Fruit fly (Drosophila melanogaster) whole organism, embryonic: ENCODE data around the gene Tep1.

Source experiments
- BEAF-32 ChIP-seq: fragments of 200-800 bp; sonication (Bioruptor generic); optimal IDR thresholded peaks from 3 replicates; lab custom pipeline; 2017; ENCODE audit warnings: missing biosample characterization, missing genetic modification characterization, mild to moderate bottlenecking, moderate library complexity, missing genetic modification reagents
- CG10274 ChIP-seq: fragments of 200-800 bp; sonication (Bioruptor generic); optimal IDR thresholded peaks from 3 replicates; lab custom pipeline; 2017; ENCODE audit warnings: missing biosample characterization, mild to moderate bottlenecking, missing genetic modification characterization
- CG10366 ChIP-seq: fragments of 200-800 bp; sonication (Bioruptor generic); IDR thresholded peaks from 2 replicates; pipeline ENCODE4 v1.3.6; 2022; ENCODE audit warnings: missing biosample characterization, missing genetic modification characterization
- CG10543 ChIP-seq: fragments of 200-800 bp; sonication (Bioruptor generic); optimal IDR thresholded peaks from 3 replicates; lab custom pipeline; 2017; ENCODE audit warnings: missing biosample characterization, mild to moderate bottlenecking, missing genetic modification characterization, moderate library complexity
- CG10565 ChIP-seq: fragments of 200-800 bp; sonication (Bioruptor generic); optimal IDR thresholded peaks from 3 replicates; lab custom pipeline; 2016; ENCODE audit warnings: missing biosample characterization, mild to moderate bottlenecking, missing genetic modification characterization
- CG12104 ChIP-seq: fragments of 200-800 bp; sonication (Bioruptor generic); optimal IDR thresholded peaks from 3 replicates; lab custom pipeline; 2016; ENCODE audit warnings: missing biosample characterization, missing genetic modification characterization
- CG12299 ChIP-seq: fragments of 200-800 bp; sonication (Bioruptor generic); optimal IDR thresholded peaks from 2 replicates; lab custom pipeline; 2018; ENCODE audit warnings: missing biosample characterization, mild to moderate bottlenecking, missing genetic modification characterization
- CG13894 ChIP-seq: fragments of 200-800 bp; sonication (Bioruptor generic); optimal IDR thresholded peaks from 3 replicates; lab custom pipeline; 2018; ENCODE audit warnings: missing biosample characterization, mild to moderate bottlenecking, missing genetic modification characterization, moderate library complexity
- CG14860 ChIP-seq: fragments of 200-800 bp; sonication (Bioruptor generic); IDR thresholded peaks from 3 replicates; pipeline ENCODE4 v1.3.6; 2022; ENCODE audit warnings: missing biosample characterization, missing genetic modification characterization; ENCODE audit not compliant: partially characterized antibody
- CG17186 ChIP-seq: fragments of 200-800 bp; sonication (Bioruptor generic); optimal IDR thresholded peaks from 3 replicates; lab custom pipeline; 2017; ENCODE audit warnings: missing biosample characterization, missing genetic modification reagents, missing genetic modification characterization
- CG17802 ChIP-seq: fragments of 200-800 bp; sonication (Bioruptor generic); optimal IDR thresholded peaks from 2 replicates; lab custom pipeline; 2018; ENCODE audit warnings: missing biosample characterization, mild to moderate bottlenecking, missing genetic modification characterization, moderate library complexity
- CG30403 ChIP-seq: fragments of 200-800 bp; sonication (Bioruptor generic); optimal IDR thresholded peaks from 3 replicates; lab custom pipeline; 2016; ENCODE audit warnings: missing biosample characterization, missing genetic modification characterization
- CG5245 ChIP-seq: fragments of 200-800 bp; sonication (Bioruptor generic); optimal IDR thresholded peaks from 3 replicates; lab custom pipeline; 2016; ENCODE audit warnings: missing biosample characterization, missing genetic modification characterization
- CG6689 ChIP-seq: fragments of 200-800 bp; sonication (Bioruptor generic); IDR thresholded peaks from 2 replicates; pipeline ENCODE4 v1.3.6; 2022; ENCODE audit warnings: missing biosample characterization, missing genetic modification characterization
- CG7372 ChIP-seq: fragments of 200-800 bp; sonication (Bioruptor generic); IDR thresholded peaks from 2 replicates; pipeline ENCODE4 v1.3.6; 2022; ENCODE audit warnings: missing biosample characterization, missing genetic modification characterization
- CG7839 ChIP-seq: fragments of 200-800 bp; sonication (Bioruptor generic); optimal IDR thresholded peaks from 3 replicates; lab custom pipeline; 2018; ENCODE audit warnings: missing biosample characterization, mild to moderate bottlenecking, missing genetic modification characterization, moderate library complexity
- CG8359 ChIP-seq: fragments of 200-800 bp; sonication (Bioruptor generic); optimal IDR thresholded peaks from 2 replicates; lab custom pipeline; 2017; ENCODE audit warnings: missing biosample characterization, mild to moderate bottlenecking, missing genetic modification characterization, borderline replicate concordance
- CG8944 ChIP-seq: fragments of 200-800 bp; sonication (Bioruptor generic); optimal IDR thresholded peaks from 3 replicates; lab custom pipeline; 2016; ENCODE audit warnings: missing biosample characterization, missing genetic modification characterization
- CG9215 ChIP-seq: fragments of 200-800 bp; sonication (Bioruptor generic); IDR thresholded peaks from 2 replicates; pipeline ENCODE4 v1.3.6; 2022; ENCODE audit warnings: missing biosample characterization, missing genetic modification characterization
- CG9932 ChIP-seq: fragments of 200-800 bp; sonication (Bioruptor generic); IDR thresholded peaks from 2 replicates; pipeline ENCODE4 v1.3.6; 2022; ENCODE audit warnings: missing biosample characterization, missing genetic modification characterization
- Dfd ChIP-seq, 2 experiments: fragments of >200 bp; optimal IDR thresholded peaks; 2 replicates each; lab custom pipeline; 2017; ENCODE audit warnings: missing biosample characterization in 2 of 2, missing genetic modification characterization in 2 of 2
- Doc3 ChIP-seq: fragments of 200-800 bp; sonication (Bioruptor generic); IDR thresholded peaks from 3 replicates; pipeline ENCODE4 v1.3.6; 2022; ENCODE audit warnings: missing biosample characterization, missing genetic modification characterization; ENCODE audit not compliant: partially characterized antibody
- Drgx ChIP-seq: fragments of 200-800 bp; sonication (Bioruptor generic); IDR thresholded peaks from 2 replicates; pipeline ENCODE4 v1.3.6; 2022; ENCODE audit warnings: missing biosample characterization, missing genetic modification characterization
- ERR ChIP-seq: fragments of 200-800 bp; sonication (Bioruptor generic); optimal IDR thresholded peaks from 2 replicates; lab custom pipeline; 2016; ENCODE audit warnings: missing biosample characterization, missing genetic modification characterization
- Ets65A ChIP-seq: fragments of 200-800 bp; sonication (Bioruptor generic); peaks from one replicate; lab custom pipeline; 2016; ENCODE audit warnings: missing biosample characterization, missing genetic modification characterization
- Hey ChIP-seq: fragments of 200-800 bp; sonication (Bioruptor generic); optimal IDR thresholded peaks from 3 replicates; lab custom pipeline; 2018; ENCODE audit warnings: missing biosample characterization, mild to moderate bottlenecking, missing genetic modification characterization
- Jarid2 ChIP-seq: fragments of 200-800 bp; sonication (Bioruptor generic); optimal IDR thresholded peaks from 3 replicates; lab custom pipeline; 2017; ENCODE audit warnings: mild to moderate bottlenecking, missing biosample characterization, missing genetic modification reagents, missing genetic modification characterization
- Kr ChIP-seq: fragments of 200-800 bp; sonication (Bioruptor generic); optimal IDR thresholded peaks from 2 replicates; lab custom pipeline; 2017; ENCODE audit warnings: missing biosample characterization, mild to moderate bottlenecking, missing genetic modification characterization
- MBD-R2 ChIP-seq: fragments of 200-800 bp; sonication (Bioruptor generic); IDR thresholded peaks from 2 replicates; pipeline ENCODE4 v1.3.6; 2022; ENCODE audit warnings: missing biosample characterization, missing genetic modification characterization
- MESR4 ChIP-seq: fragments of 200-800 bp; sonication (Bioruptor generic); optimal IDR thresholded peaks from 2 replicates; lab custom pipeline; 2018; ENCODE audit warnings: missing biosample characterization, mild to moderate bottlenecking, missing genetic modification characterization, moderate library complexity
- Meics ChIP-seq: fragments of 200-800 bp; sonication (Bioruptor generic); optimal IDR thresholded peaks from 2 replicates; lab custom pipeline; 2017; ENCODE audit warnings: missing biosample characterization, mild to moderate bottlenecking, missing genetic modification characterization
- NC2α ChIP-seq: fragments of 200-800 bp; sonication (Bioruptor generic); optimal IDR thresholded peaks from 2 replicates; lab custom pipeline; 2016; ENCODE audit warnings: missing biosample characterization, missing genetic modification characterization
- NC2β ChIP-seq: fragments of 200-800 bp; sonication (Bioruptor generic); optimal IDR thresholded peaks from 2 replicates; lab custom pipeline; 2016; ENCODE audit warnings: missing biosample characterization, missing genetic modification characterization
- NK7.1 ChIP-seq: fragments of 200-800 bp; sonication (Bioruptor generic); optimal IDR thresholded peaks from 3 replicates; lab custom pipeline; 2016; ENCODE audit warnings: missing biosample characterization, missing genetic modification characterization
- Opbp ChIP-seq: fragments of 200-800 bp; sonication (Bioruptor generic); IDR thresholded peaks from 3 replicates; pipeline ENCODE4 v1.3.6; 2022; ENCODE audit warnings: missing biosample characterization, missing genetic modification characterization; ENCODE audit not compliant: partially characterized antibody
- Rfx ChIP-seq: fragments of 200-800 bp; sonication (Bioruptor generic); IDR thresholded peaks from 2 replicates; pipeline ENCODE4 v1.3.6; 2022; ENCODE audit warnings: missing biosample characterization, missing genetic modification characterization
- Side ChIP-seq: fragments of 200-800 bp; sonication (Bioruptor generic); optimal IDR thresholded peaks from 2 replicates; lab custom pipeline; 2016; ENCODE audit warnings: missing biosample characterization, missing genetic modification characterization
- Six4 ChIP-seq: fragments of 200-800 bp; sonication (Bioruptor generic); optimal IDR thresholded peaks from 2 replicates; lab custom pipeline; 2016; ENCODE audit warnings: missing biosample characterization, missing genetic modification characterization
- Stat92E ChIP-seq, 3 experiments: fragments of >200 bp in 2 of 3; fragments of 200-800 bp in 1 of 3; sonication (Bioruptor generic) in 1 of 3; optimal IDR thresholded peaks; 2 replicates each; lab custom pipeline; 2017 to 2019; ENCODE audit warnings: missing biosample characterization in 3 of 3, missing genetic modification characterization in 3 of 3, mild to moderate bottlenecking in 1 of 3, moderate library complexity in 1 of 3
- TFAM ChIP-seq: fragments of 200-800 bp; sonication (Bioruptor generic); optimal IDR thresholded peaks from 2 replicates; lab custom pipeline; 2017; ENCODE audit warnings: missing biosample characterization, missing genetic modification characterization, inconsistent platforms
- Xrp1 ChIP-seq: fragments of 200-800 bp; sonication (Bioruptor generic); IDR thresholded peaks from 2 replicates; pipeline ENCODE4 v1.3.6; 2022; ENCODE audit warnings: missing biosample characterization, missing genetic modification characterization
- dysf ChIP-seq: fragments of 200-800 bp; sonication (Bioruptor generic); IDR thresholded peaks from 3 replicates; pipeline ENCODE4 v1.3.6; 2022; ENCODE audit warnings: missing biosample characterization, missing genetic modification characterization
- eve ChIP-seq, 2 experiments: fragments of >200 bp; optimal IDR thresholded peaks; 2 replicates each; lab custom pipeline; 2017; ENCODE audit warnings: missing biosample characterization in 2 of 2, missing genetic modification characterization in 2 of 2
- kni ChIP-seq: fragments of 200-800 bp; sonication (Bioruptor generic); optimal IDR thresholded peaks from 3 replicates; lab custom pipeline; 2017; ENCODE audit warnings: mild to moderate bottlenecking, missing biosample characterization, missing genetic modification reagents, missing genetic modification characterization
- lilli ChIP-seq: fragments of 200-800 bp; sonication (Bioruptor generic); optimal IDR thresholded peaks from 3 replicates; lab custom pipeline; 2016; ENCODE audit warnings: missing biosample characterization, missing genetic modification characterization
- lola ChIP-seq, 3 experiments: fragments of >200 bp in 2 of 3; fragments of 200-800 bp in 1 of 3; sonication (Bioruptor generic) in 1 of 3; optimal IDR thresholded peaks; 2 replicates each; lab custom pipeline; 2017 to 2019; ENCODE audit warnings: missing biosample characterization in 3 of 3, missing genetic modification characterization in 3 of 3, mild to moderate bottlenecking in 1 of 3, moderate library complexity in 1 of 3
- scrt ChIP-seq: fragments of 200-800 bp; sonication (Bioruptor generic); optimal IDR thresholded peaks from 2 replicates; lab custom pipeline; 2018; ENCODE audit warnings: missing biosample characterization, mild to moderate bottlenecking, missing genetic modification characterization, moderate library complexity
- sens ChIP-seq: fragments of 200-800 bp; sonication (Bioruptor generic); peaks from one replicate; lab custom pipeline; 2016; ENCODE audit warnings: missing biosample characterization, missing genetic modification characterization
- slbo ChIP-seq: fragments of 200-800 bp; sonication (Bioruptor generic); IDR thresholded peaks from 2 replicates; pipeline ENCODE4 v1.3.6; 2022; ENCODE audit warnings: missing biosample characterization, missing genetic modification characterization
- sna ChIP-seq: fragments of 200-800 bp; sonication (Bioruptor generic); IDR thresholded peaks from 2 replicates; pipeline ENCODE4 v1.3.6; 2022; ENCODE audit warnings: missing biosample characterization, missing genetic modification characterization; ENCODE audit not compliant: partially characterized antibody
- tll ChIP-seq, 2 experiments: fragments of 200-800 bp in 1 of 2; fragments of >200 bp in 1 of 2; sonication (Bioruptor generic) in 1 of 2; optimal IDR thresholded peaks; 2 replicates each; lab custom pipeline; 2017 to 2019; ENCODE audit warnings: missing biosample characterization in 2 of 2, missing genetic modification characterization in 2 of 2, mild to moderate bottlenecking in 1 of 2, moderate library complexity in 1 of 2
- yki ChIP-seq: fragments of >200 bp; optimal IDR thresholded peaks from 3 replicates; lab custom pipeline; 2018

Gene Tep1

dm6 chr2L:15913674-15914037, 20.0 kb upstream of the Tep1 start:
- TF ChIP-seq Rfx (GFP tag; lab: Robert Waterston, UW), result no peak
- peak; percentile 28 for TF ChIP-seq CG12299 (tag; lab: Kevin White, UChicago)
- TF ChIP-seq Side (GFP tag; lab: Kevin White, UChicago), result no peak
- no peak for TF ChIP-seq Ets65A (GFP tag; lab: Kevin White, UChicago)
- no peak for TF ChIP-seq Kr
- no peak for TF ChIP-seq CG5245 (GFP tag; lab: Kevin White, UChicago)
- TF ChIP-seq CG13894, result no peak
- TF ChIP-seq CG9215 (GFP tag; lab: Robert Waterston, UW), result no peak
- TF ChIP-seq MESR4, result no peak
- TF ChIP-seq tll (GFP tag; optimal IDR thresholded peaks at IDR 0.05; lab: Kevin White, UChicago), result no peak
- TF ChIP-seq lilli (GFP tag; lab: Kevin White, UChicago), result no peak
- no peak for TF ChIP-seq CG8359 (GFP tag; lab: Kevin White, UChicago)
- no peak for TF ChIP-seq lola (GFP tag; optimal IDR thresholded peaks at IDR 0.05; lab: Kevin White, UChicago)
- no peak for TF ChIP-seq Jarid2
- TF ChIP-seq CG12104 (GFP tag; lab: Kevin White, UChicago), result no peak
- TF ChIP-seq ERR, result no peak
- TF ChIP-seq CG6689 (GFP tag; lab: Robert Waterston, UW), result no peak
- no peak for TF ChIP-seq eve (GFP tag; optimal IDR thresholded peaks at IDR 0.05; lab: Kevin White, UChicago)
- TF ChIP-seq CG10274 (GFP tag; lab: Kevin White, UChicago), result no peak
- no peak for TF ChIP-seq CG17802
- TF ChIP-seq NC2β (GFP tag; lab: Kevin White, UChicago), result no peak
- no peak for TF ChIP-seq slbo (GFP tag; lab: Robert Waterston, UW)
- 0 out of 2 replicates have a peak, but pooled peaks have one; percentile 37 for TF ChIP-seq CG10366 (GFP tag; lab: Robert Waterston, UW)
- no peak for TF ChIP-seq Hey (tag; lab: Kevin White, UChicago)
- TF ChIP-seq Xrp1 (GFP tag; lab: Robert Waterston, UW), result no peak
- no peak for TF ChIP-seq CG30403 (GFP tag; lab: Kevin White, UChicago)
- TF ChIP-seq Dfd (GFP tag; optimal IDR thresholded peaks at IDR 0.05; lab: Kevin White, UChicago), result no peak
- TF ChIP-seq MBD-R2 (GFP tag; lab: Robert Waterston, UW), result no peak
- no peak for TF ChIP-seq CG17186 (GFP tag; lab: Kevin White, UChicago)
- TF ChIP-seq Drgx, result no peak
- no peak for TF ChIP-seq yki (lab: Kevin White, UChicago)
- peak; percentile 91 for TF ChIP-seq CG7372
- no peak for TF ChIP-seq CG14860 (GFP tag; lab: Robert Waterston, UW)
- peak in 1 of 3 experiments; percentile 76 for TF ChIP-seq Stat92E (GFP tag; optimal IDR thresholded peaks at IDR 0.05; lab: Kevin White, UChicago)
- TF ChIP-seq sna (GFP tag; lab: Robert Waterston, UW), result no peak
- TF ChIP-seq Six4 (GFP tag; lab: Kevin White, UChicago), result no peak
- TF ChIP-seq Meics (GFP tag; lab: Kevin White, UChicago), result no peak
- no peak for TF ChIP-seq BEAF-32 (GFP tag; lab: Kevin White, UChicago)
- TF ChIP-seq scrt (GFP tag; lab: Kevin White, UChicago), result no peak
- TF ChIP-seq CG8944 (GFP tag; lab: Kevin White, UChicago), result no peak
- no peak for TF ChIP-seq CG9932 (GFP tag; lab: Robert Waterston, UW)
- TF ChIP-seq CG7839 (tag; lab: Kevin White, UChicago), result no peak
- TF ChIP-seq Opbp (GFP tag; lab: Robert Waterston, UW), result no peak
- TF ChIP-seq CG10543 (GFP tag; lab: Kevin White, UChicago), result peak; percentile 47
- peak; percentile 75 for TF ChIP-seq sens (GFP tag; lab: Kevin White, UChicago)
- TF ChIP-seq kni (GFP tag; lab: Kevin White, UChicago), result peak; percentile 75
- no peak for TF ChIP-seq dysf (GFP tag; lab: Robert Waterston, UW)
- TF ChIP-seq CG10565, result no peak
- no peak for TF ChIP-seq Doc3 (GFP tag; lab: Robert Waterston, UW)
- no peak for TF ChIP-seq TFAM
- TF ChIP-seq NK7.1 (GFP tag; lab: Kevin White, UChicago), result no peak
- TF ChIP-seq NC2α, result no peak
